Worm (Caenorhabditis elegans): ENCODE measurements around the gene dhs-22.

The dhs-22 gene

DNA sequence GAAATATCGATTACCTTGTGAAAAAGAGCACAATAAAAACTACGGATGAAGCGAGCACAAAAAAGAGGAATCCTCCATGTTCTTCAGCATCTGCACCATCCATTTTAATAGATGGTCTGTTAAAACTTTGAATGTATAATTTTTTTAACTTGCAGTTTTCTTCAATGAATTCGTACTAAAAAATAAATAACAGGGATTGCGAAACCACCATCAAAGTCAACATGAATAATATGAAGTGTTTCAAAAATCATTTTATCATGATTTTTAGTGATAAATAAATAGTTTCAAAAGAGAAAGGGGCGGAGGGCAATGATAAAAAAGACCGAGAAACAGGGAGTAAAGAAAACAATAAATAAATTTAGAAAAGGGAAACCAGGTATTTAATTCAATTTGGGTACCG is at the start of gene dhs-22:
TSS of gene dhs-22 (minus strand) at position 116 of the 400 bp plus-strand sequence.
- peak; percentile 36 for TF ChIP-seq elt-2 (tag; optimal IDR thresholded peaks at IDR 0.05)
- no peak for TF ChIP-seq skn-1 (tag; optimal IDR thresholded peaks at IDR 0.05)
- TF ChIP-seq pha-4 (tag; optimal IDR thresholded peaks at IDR 0.05): peak; percentile 10
- no peak for TF ChIP-seq ceh-82 (tag; optimal IDR thresholded peaks at IDR 0.05)
- no peak for TF ChIP-seq ceh-9 (tag; optimal IDR thresholded peaks at IDR 0.05)
- no peak for TF ChIP-seq nhr-237 (tag; optimal IDR thresholded peaks at IDR 0.05)

DNA sequence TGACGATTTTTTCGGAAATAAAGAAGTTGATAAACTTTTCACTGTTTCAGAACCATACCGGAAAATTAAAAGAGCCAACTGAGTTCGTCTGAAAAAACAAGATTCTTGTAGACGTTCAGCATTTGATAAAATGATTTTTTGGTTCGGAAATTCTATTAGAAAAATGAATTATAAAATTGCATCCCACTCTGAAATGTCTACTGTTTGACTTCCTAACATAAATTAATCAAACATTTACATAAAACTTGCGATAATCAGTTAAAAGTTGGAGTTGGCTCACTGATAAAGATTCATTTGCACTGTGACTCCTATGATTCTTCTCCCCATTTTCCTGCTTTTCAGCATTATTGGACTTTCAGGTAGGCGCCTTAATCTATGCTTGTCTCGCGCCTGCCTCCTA is 47.7 kb upstream of the dhs-22 start, which contains the start of gene clec-57:
TSS of gene clec-57 (plus strand) at position 301 of the 400 bp plus-strand sequence.
- no peak for TF ChIP-seq lin-15B (tag; optimal IDR thresholded peaks at IDR 0.05)
- TF ChIP-seq elt-1 (tag; optimal IDR thresholded peaks at IDR 0.05): no peak
- no peak for TF ChIP-seq ztf-11 (tag; optimal IDR thresholded peaks at IDR 0.05)
- no peak for TF ChIP-seq nhr-77 (tag; optimal IDR thresholded peaks at IDR 0.05)
- no peak for TF ChIP-seq fkh-2 (tag; optimal IDR thresholded peaks at IDR 0.05)
- no peak for TF ChIP-seq egl-5 (tag; optimal IDR thresholded peaks at IDR 0.05)
- TF ChIP-seq ceh-16 (tag; optimal IDR thresholded peaks at IDR 0.05): no peak
- no peak for TF ChIP-seq snpc-4 (tag; optimal IDR thresholded peaks at IDR 0.05)
- TF ChIP-seq nhr-43 (tag; optimal IDR thresholded peaks at IDR 0.05; ENCODE audit: poor library complexity, severe bottlenecking): no peak

DNA sequence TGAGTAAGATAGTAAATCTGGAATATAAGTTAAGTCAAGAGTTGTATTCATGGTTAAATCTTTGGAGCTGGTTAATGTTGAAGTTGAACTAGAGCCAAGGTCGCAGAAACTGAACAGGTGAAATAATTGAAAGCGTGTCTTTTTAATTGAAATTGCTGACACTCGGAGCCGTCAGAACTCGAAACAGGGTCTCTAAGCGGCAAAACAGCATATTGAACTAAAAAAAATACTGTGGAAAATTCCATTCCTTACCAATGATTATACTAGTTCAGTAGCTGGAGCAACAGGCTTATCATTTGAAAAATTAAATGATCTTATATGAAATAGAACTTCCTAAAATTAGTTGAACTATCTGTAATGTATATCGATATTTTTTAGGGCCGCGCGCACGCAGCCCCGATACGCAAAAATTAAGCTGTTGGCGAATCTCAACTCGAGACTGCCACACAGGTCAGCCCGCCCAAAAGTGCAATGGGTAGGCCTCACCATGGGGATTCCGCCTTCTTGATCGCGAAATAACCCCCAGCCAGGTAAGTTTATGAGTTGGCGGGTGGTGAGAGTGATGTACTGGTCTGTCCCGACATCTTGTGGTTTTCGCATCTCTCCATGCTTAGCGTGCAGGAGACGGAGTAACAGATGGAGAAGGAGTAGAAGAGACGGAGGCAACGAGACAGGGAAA is 47.1 kb upstream of the dhs-22 start, which contains the start of gene srz-97:
TSS of gene srz-97 (minus strand) at position 51 of the 679 bp plus-strand sequence.
- TF ChIP-seq nhr-76 (tag; optimal IDR thresholded peaks at IDR 0.05): no peak
- TF ChIP-seq jun-1 (tag; optimal IDR thresholded peaks at IDR 0.05): no peak
- no peak for TF ChIP-seq ceh-16 (tag; optimal IDR thresholded peaks at IDR 0.05)
- TF ChIP-seq tbx-2 (tag; optimal IDR thresholded peaks at IDR 0.05): no peak
- no peak for TF ChIP-seq pha-4 (tag; optimal IDR thresholded peaks at IDR 0.05)
- TF ChIP-seq nhr-23 (tag; optimal IDR thresholded peaks at IDR 0.05): no peak
- no peak for TF ChIP-seq elt-3 (tag; optimal IDR thresholded peaks at IDR 0.05)
- TF ChIP-seq ceh-82 (tag; optimal IDR thresholded peaks at IDR 0.05): no peak
- TF ChIP-seq mdl-1 (tag; optimal IDR thresholded peaks at IDR 0.05): no peak
- no peak for TF ChIP-seq nhr-237 (tag; optimal IDR thresholded peaks at IDR 0.05)
- TF ChIP-seq nhr-12 (tag; optimal IDR thresholded peaks at IDR 0.05): no peak
- TF ChIP-seq fos-1 (tag; optimal IDR thresholded peaks at IDR 0.05): no peak
- TF ChIP-seq ama-1 (optimal IDR thresholded peaks at IDR 0.05): no peak
- TF ChIP-seq elt-2 (tag; optimal IDR thresholded peaks at IDR 0.05): peak; percentile 47
- peak; percentile 54 for TF ChIP-seq nhr-25 (tag; optimal IDR thresholded peaks at IDR 0.05)
- no peak for TF ChIP-seq aly-2 (tag; optimal IDR thresholded peaks at IDR 0.05)
- TF ChIP-seq ztf-4 (tag; optimal IDR thresholded peaks at IDR 0.05): no peak
- no peak for TF ChIP-seq sea-2 (GFP tag; optimal IDR thresholded peaks at IDR 0.05)
- no peak for TF ChIP-seq nhr-11 (tag; optimal IDR thresholded peaks at IDR 0.05)
- no peak for TF ChIP-seq skn-1 (tag; optimal IDR thresholded peaks at IDR 0.05)
- TF ChIP-seq hmg-11 (tag; optimal IDR thresholded peaks at IDR 0.05): no peak
- peak; percentile 54 for TF ChIP-seq pqm-1 (tag; optimal IDR thresholded peaks at IDR 0.05)
- TF ChIP-seq snpc-4 (tag; optimal IDR thresholded peaks at IDR 0.05): peak; percentile 97
- TF ChIP-seq ztf-11 (tag; optimal IDR thresholded peaks at IDR 0.05): no peak
- TF ChIP-seq R02D3.7 (tag; optimal IDR thresholded peaks at IDR 0.05): peak; percentile 36
- peak; percentile 42 for TF ChIP-seq nhr-77 (tag; optimal IDR thresholded peaks at IDR 0.05)
- TF ChIP-seq nfya-1 (tag; optimal IDR thresholded peaks at IDR 0.05; ENCODE audit: insufficient read depth): no peak
- no peak for TF ChIP-seq egl-27 (tag; optimal IDR thresholded peaks at IDR 0.05)
- TF ChIP-seq mml-1 (tag; optimal IDR thresholded peaks at IDR 0.05): no peak
- TF ChIP-seq fkh-2 (tag; optimal IDR thresholded peaks at IDR 0.05): no peak
- TF ChIP-seq egl-5 (tag; optimal IDR thresholded peaks at IDR 0.05): no peak
- no peak for TF ChIP-seq elt-1 (tag; optimal IDR thresholded peaks at IDR 0.05)
- TF ChIP-seq unc-62 (GFP tag; optimal IDR thresholded peaks at IDR 0.05): no peak
- TF ChIP-seq nhr-43 (tag; optimal IDR thresholded peaks at IDR 0.05; ENCODE audit: poor library complexity, severe bottlenecking): peak; percentile 34
- TF ChIP-seq nhr-67 (tag; optimal IDR thresholded peaks at IDR 0.05): no peak
- TF ChIP-seq ZK546.5 (tag; optimal IDR thresholded peaks at IDR 0.05): no peak
- no peak for TF ChIP-seq nhr-28 (tag; optimal IDR thresholded peaks at IDR 0.05)
- TF ChIP-seq zag-1 (tag; optimal IDR thresholded peaks at IDR 0.05): no peak
- no peak for TF ChIP-seq lsy-12 (tag; optimal IDR thresholded peaks at IDR 0.05)
- TF ChIP-seq daf-12 (tag; optimal IDR thresholded peaks at IDR 0.05): no peak
- TF ChIP-seq ceh-28 (tag; optimal IDR thresholded peaks at IDR 0.05): no peak
- TF ChIP-seq lin-39 (tag; optimal IDR thresholded peaks at IDR 0.05): no peak
- TF ChIP-seq ceh-9 (tag; optimal IDR thresholded peaks at IDR 0.05): no peak
- no peak for TF ChIP-seq unc-39 (tag; optimal IDR thresholded peaks at IDR 0.05)
- no peak for TF ChIP-seq fkh-10 (GFP tag; optimal IDR thresholded peaks at IDR 0.05)
- no peak for TF ChIP-seq eor-1 (tag; optimal IDR thresholded peaks at IDR 0.05)
- no peak for TF ChIP-seq lin-15B (tag; optimal IDR thresholded peaks at IDR 0.05)
